Fruit fly (Drosophila melanogaster): Measurements from ENCODE around the gene Ythdf.

- TF ChIP-seq CG16779 (tag; optimal IDR thresholded peaks at IDR 0.05) (no peak), CG4318 (GFP tag; optimal IDR thresholded peaks at IDR 0.05) (no peak), Ets21C (GFP tag; optimal IDR thresholded peaks at IDR 0.05) (no peak), CG6163 (GFP tag; IDR thresholded peaks at IDR 0.05) (no peak), CG15336 (GFP tag; IDR thresholded peaks at IDR 0.05) (no peak), cyc (GFP tag; optimal IDR thresholded peaks at IDR 0.05) (no peak), CG34406 (GFP tag; optimal IDR thresholded peaks at IDR 0.05) (no peak), CG3919 (GFP tag; optimal IDR thresholded peaks at IDR 0.05) (no peak), CG11294 (GFP tag; IDR thresholded peaks at IDR 0.05) (no peak), Hr39 (GFP tag; optimal IDR thresholded peaks at IDR 0.05) (no peak), CG6854 (GFP tag; optimal IDR thresholded peaks at IDR 0.05) (no peak), CG10631 (GFP tag; optimal IDR thresholded peaks at IDR 0.05) (no peak), fkh (GFP tag; optimal IDR thresholded peaks at IDR 0.05) (no peak)
These were observed 43.3 kb upstream of the Ythdf start, which contains the start of gene fd96Ca for dm6 chr3R:25082348-25082747.

All from whole organism, prepupa.